Worm (Caenorhabditis elegans) whole organism, young adult: ENCODE results near the gene F53C11.1.

Experiments
- F55B11.4 ChIP-seq: sonication (generic microtip); optimal IDR thresholded peaks from 2 replicates; lab custom pipeline; 2016; ENCODE audit warnings: missing compliant biosample characterization, missing genetic modification characterization, borderline replicate concordance; ENCODE audit not compliant: insufficient read depth
- egrh-3 ChIP-seq: fragments of 200-800 bp; sonication (Bioruptor generic); IDR thresholded peaks from 2 replicates; pipeline ENCODE4 v1.3.6; 2022; ENCODE audit warnings: missing genetic modification reagents, missing genetic modification characterization, missing compliant biosample characterization
- lsy-27 ChIP-seq: sonication (generic microtip); optimal IDR thresholded peaks from 2 replicates; lab custom pipeline; 2017; ENCODE audit warnings: missing genetic modification characterization, mild to moderate bottlenecking, missing compliant biosample characterization, antibody characterized with exemption, missing genotype, borderline replicate concordance; ENCODE audit not compliant: insufficient read depth
- rec-8 ChIP-seq, 2 experiments: sonication (generic microtip); optimal IDR thresholded peaks; 2 replicates each; lab custom pipeline; 2016; ENCODE audit warnings: mild to moderate bottlenecking in 2 of 2, missing genetic modification characterization in 2 of 2, missing genetic modification reagents in 2 of 2, missing genotype in 2 of 2, missing biosample characterization in 1 of 2, missing compliant biosample characterization in 1 of 2, moderate library complexity in 1 of 2

ce11 chrV:13768941-13769436 is 6.6 kb upstream of the F53C11.1 start, which contains the start of gene nas-24:
- TF ChIP-seq rec-8 (tag; optimal IDR thresholded peaks at IDR 0.05; lab: Kevin White, UChicago) = no peak
- no peak for TF ChIP-seq lsy-27 (tag; lab: Kevin White, UChicago)
- no peak for TF ChIP-seq egrh-3 (GFP tag; lab: Robert Waterston, UW)
- no peak for TF ChIP-seq F55B11.4 (tag; lab: Kevin White, UChicago)
